Fruit fly (Drosophila melanogaster) whole organism, wandering third instar larva: ENCODE measurements around the gene CG3857.

ENCODE experiments used
- Abd-B ChIP-seq: fragments of >200 bp; optimal IDR thresholded peaks from 2 replicates; lab custom pipeline; 2017; ENCODE audit warnings: missing biosample characterization, missing genetic modification characterization
- CG32264 ChIP-seq: fragments of 200-800 bp; sonication (Bioruptor generic); optimal IDR thresholded peaks from 2 replicates; lab custom pipeline; 2016; ENCODE audit warnings: missing biosample characterization, missing genetic modification characterization
- CG9705 ChIP-seq: fragments of 200-800 bp; sonication (Bioruptor generic); optimal IDR thresholded peaks from 2 replicates; lab custom pipeline; 2018; ENCODE audit warnings: missing biosample characterization, mild to moderate bottlenecking, missing genetic modification characterization
- CrebA ChIP-seq: fragments of 200-800 bp; sonication (Bioruptor generic); optimal IDR thresholded peaks from 2 replicates; lab custom pipeline; 2016; ENCODE audit warnings: missing biosample characterization, mild to moderate bottlenecking, missing genetic modification characterization, borderline replicate concordance
- Dfd ChIP-seq: fragments of >200 bp; optimal IDR thresholded peaks from 2 replicates; lab custom pipeline; 2017; ENCODE audit warnings: missing biosample characterization, missing genetic modification characterization
- Dif ChIP-seq: fragments of 200-275, 200-300 bp; sonication (Bioruptor generic); optimal IDR thresholded peaks from 2 replicates; lab custom pipeline; 2018; ENCODE audit warnings: missing biosample characterization, missing genetic modification characterization; ENCODE audit not compliant: partially characterized antibody
- GATAd ChIP-seq: sonication (Bioruptor generic); optimal IDR thresholded peaks from 2 replicates; lab custom pipeline; 2016; ENCODE audit warnings: missing biosample characterization, missing genetic modification characterization
- Hnf4 ChIP-seq: fragments of 200-800 bp; sonication (Bioruptor generic); optimal IDR thresholded peaks from 2 replicates; lab custom pipeline; 2016; ENCODE audit warnings: missing biosample characterization, mild to moderate bottlenecking, missing genetic modification characterization
- Hr78 ChIP-seq: fragments of >200 bp; optimal IDR thresholded peaks from 2 replicates; lab custom pipeline; 2017; ENCODE audit warnings: missing biosample characterization, missing genetic modification characterization
- Jra ChIP-seq: sonication (Bioruptor generic); optimal IDR thresholded peaks from 2 replicates; lab custom pipeline; 2016; ENCODE audit warnings: missing biosample characterization, missing genetic modification characterization
- Mio ChIP-seq: sonication (Bioruptor generic); optimal IDR thresholded peaks from 2 replicates; lab custom pipeline; 2016; ENCODE audit warnings: missing biosample characterization, missing genetic modification characterization
- Myc ChIP-seq: fragments of >200 bp; optimal IDR thresholded peaks from 2 replicates; lab custom pipeline; 2017
- N ChIP-seq: fragments of >200 bp; optimal IDR thresholded peaks from 2 replicates; lab custom pipeline; 2018; ENCODE audit warnings: missing biosample characterization, missing external identifiers, missing genetic modification characterization
- OdsH ChIP-seq: fragments of 200-800 bp; sonication (Bioruptor generic); optimal IDR thresholded peaks from 2 replicates; lab custom pipeline; 2016; ENCODE audit warnings: missing biosample characterization, mild to moderate bottlenecking, missing genetic modification characterization
- Rel ChIP-seq, 2 experiments: fragments of 200-800 bp; sonication (Bioruptor generic) in 1 of 2; optimal IDR thresholded peaks; 2 replicates in 1 of 2; 3 replicates in 1 of 2; lab custom pipeline; 2016 to 2019; ENCODE audit warnings: mild to moderate bottlenecking in 2 of 2, missing biosample characterization in 2 of 2, missing genetic modification characterization in 2 of 2, moderate library complexity in 1 of 2
- Vsx2 ChIP-seq: fragments of 200-300, 225-300 bp; sonication (Bioruptor generic); optimal IDR thresholded peaks from 2 replicates; lab custom pipeline; 2018; ENCODE audit warnings: missing biosample characterization, missing genetic modification characterization; ENCODE audit not compliant: partially characterized antibody
- br ChIP-seq: fragments of 200-800 bp; sonication (Bioruptor generic); optimal IDR thresholded peaks from 2 replicates; lab custom pipeline; 2016; ENCODE audit warnings: missing biosample characterization, missing genetic modification characterization
- brk ChIP-seq: fragments of 200-800 bp; sonication (Bioruptor generic); optimal IDR thresholded peaks from 2 replicates; lab custom pipeline; 2016; ENCODE audit warnings: missing biosample characterization, mild to moderate bottlenecking, missing genetic modification characterization
- dl ChIP-seq, 2 experiments: fragments of 175-275, 200-275 bp in 1 of 2; fragments of 200-275 bp in 1 of 2; sonication (Bioruptor generic); optimal IDR thresholded peaks; lab custom pipeline; 2018; ENCODE audit warnings: mild to moderate bottlenecking in 2 of 2, missing biosample characterization in 2 of 2, missing genetic modification characterization in 2 of 2, moderate library complexity in 2 of 2; ENCODE audit not compliant: partially characterized antibody in 2 of 2, insufficient read depth in 1 of 2
- dmrt93B ChIP-seq: fragments of 200-800 bp; sonication (Bioruptor generic); optimal IDR thresholded peaks from 2 replicates; lab custom pipeline; 2018; ENCODE audit warnings: missing biosample characterization, mild to moderate bottlenecking, missing genetic modification characterization
- ey ChIP-seq: fragments of 200-800 bp; sonication (Bioruptor generic); optimal IDR thresholded peaks from 2 replicates; lab custom pipeline; 2016; ENCODE audit warnings: missing biosample characterization, missing genetic modification characterization
- foxo ChIP-seq, 2 experiments: fragments of 200-800 bp; sonication (Bioruptor generic); optimal IDR thresholded peaks; 2 replicates in 1 of 2; 3 replicates in 1 of 2; lab custom pipeline; 2016 to 2017; ENCODE audit warnings: missing biosample characterization in 2 of 2, missing genetic modification characterization in 2 of 2
- fru ChIP-seq: fragments of 200-800 bp; sonication (Bioruptor generic); optimal IDR thresholded peaks from 3 replicates; lab custom pipeline; 2016; ENCODE audit warnings: missing biosample characterization, mild to moderate bottlenecking, missing genetic modification characterization
- pan ChIP-seq: fragments of >200 bp; optimal IDR thresholded peaks from 2 replicates; lab custom pipeline; 2017
- psq ChIP-seq: fragments of 200-800 bp; sonication (Bioruptor generic); optimal IDR thresholded peaks from 3 replicates; lab custom pipeline; 2017; ENCODE audit warnings: missing biosample characterization, mild to moderate bottlenecking, missing genetic modification characterization, moderate library complexity
- rgr ChIP-seq: fragments of 200-800 bp; sonication (Bioruptor generic); optimal IDR thresholded peaks from 3 replicates; lab custom pipeline; 2016; ENCODE audit warnings: missing biosample characterization, mild to moderate bottlenecking, missing genetic modification characterization
- tai ChIP-seq: sonication (Bioruptor generic); optimal IDR thresholded peaks from 2 replicates; lab custom pipeline; 2016; ENCODE audit warnings: missing biosample characterization, missing genetic modification characterization
- usp ChIP-seq: fragments of >200 bp; optimal IDR thresholded peaks from 2 replicates; lab custom pipeline; 2017; ENCODE audit warnings: missing biosample characterization, missing genetic modification characterization

The CG3857 gene

dm6 chrX:1984175-1984973 is 44.5 kb upstream of the CG3857 start:
- TF ChIP-seq fru (peak; percentile 11), OdsH (GFP tag; lab: Kevin White, UChicago) (no peak)

dm6 chrX:1981723-1982122 is 41.9 kb upstream of the CG3857 start:
- no peak for TF ChIP-seq usp (GFP tag; lab: Kevin White, UChicago)
- no peak for TF ChIP-seq N
- TF ChIP-seq OdsH (GFP tag; lab: Kevin White, UChicago), result no peak
- TF ChIP-seq CG9705, result no peak

DNA sequence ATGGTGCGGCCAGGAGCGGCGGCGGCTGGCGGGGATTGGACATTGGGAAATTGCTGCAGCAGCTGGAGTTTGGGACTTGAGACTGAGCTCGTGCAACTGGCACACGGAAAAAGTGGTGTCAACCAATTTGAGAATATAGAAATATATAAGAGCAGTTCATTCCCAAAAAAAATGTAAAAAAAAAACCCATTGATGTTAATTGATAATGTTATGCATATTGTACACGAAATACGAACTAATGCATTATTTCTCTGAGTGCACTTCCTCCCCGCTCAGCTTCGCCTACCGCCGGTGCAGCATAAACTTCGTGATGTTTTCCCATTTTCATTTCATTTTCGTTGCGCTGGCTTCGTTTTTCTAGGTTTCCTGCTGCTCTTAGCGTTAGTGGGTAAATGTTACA is 39.8 kb upstream of the CG3857 start:
- TF ChIP-seq pan, result no peak
- TF ChIP-seq Dfd (GFP tag; lab: Kevin White, UChicago), result no peak
- TF ChIP-seq GATAd (GFP tag; lab: Kevin White, UChicago), result no peak
- TF ChIP-seq ey (GFP tag; lab: Kevin White, UChicago), result no peak
- TF ChIP-seq CrebA (GFP tag; lab: Kevin White, UChicago), result no peak
- no peak for TF ChIP-seq Myc (lab: Kevin White, UChicago)

dm6 chrX:1979031-1979430 is 39.2 kb upstream of the CG3857 start:
- TF ChIP-seq brk (GFP tag; lab: Kevin White, UChicago) (no peak), tai (GFP tag; lab: Kevin White, UChicago) (no peak), dmrt93B (GFP tag; lab: Kevin White, UChicago) (no peak), CrebA (GFP tag; lab: Kevin White, UChicago) (no peak), Jra (GFP tag; lab: Kevin White, UChicago) (no peak), Myc (lab: Kevin White, UChicago) (no peak), Dfd (GFP tag; lab: Kevin White, UChicago) (no peak), dl (GFP tag; optimal IDR thresholded peaks at IDR 0.05; lab: Kevin White, UChicago; ENCODE audit: insufficient read depth in 1 of 2, partially characterized antibody in 2 of 2) (no peak), Mio (GFP tag; lab: Kevin White, UChicago) (no peak), br (GFP tag; lab: Kevin White, UChicago) (no peak), rgr (GFP tag; lab: Kevin White, UChicago) (no peak), CG9705 (no peak), Hr78 (GFP tag; lab: Kevin White, UChicago) (no peak), CG32264 (GFP tag; lab: Kevin White, UChicago) (no peak), Vsx2 (GFP tag; lab: Kevin White, UChicago) (no peak)

DNA sequence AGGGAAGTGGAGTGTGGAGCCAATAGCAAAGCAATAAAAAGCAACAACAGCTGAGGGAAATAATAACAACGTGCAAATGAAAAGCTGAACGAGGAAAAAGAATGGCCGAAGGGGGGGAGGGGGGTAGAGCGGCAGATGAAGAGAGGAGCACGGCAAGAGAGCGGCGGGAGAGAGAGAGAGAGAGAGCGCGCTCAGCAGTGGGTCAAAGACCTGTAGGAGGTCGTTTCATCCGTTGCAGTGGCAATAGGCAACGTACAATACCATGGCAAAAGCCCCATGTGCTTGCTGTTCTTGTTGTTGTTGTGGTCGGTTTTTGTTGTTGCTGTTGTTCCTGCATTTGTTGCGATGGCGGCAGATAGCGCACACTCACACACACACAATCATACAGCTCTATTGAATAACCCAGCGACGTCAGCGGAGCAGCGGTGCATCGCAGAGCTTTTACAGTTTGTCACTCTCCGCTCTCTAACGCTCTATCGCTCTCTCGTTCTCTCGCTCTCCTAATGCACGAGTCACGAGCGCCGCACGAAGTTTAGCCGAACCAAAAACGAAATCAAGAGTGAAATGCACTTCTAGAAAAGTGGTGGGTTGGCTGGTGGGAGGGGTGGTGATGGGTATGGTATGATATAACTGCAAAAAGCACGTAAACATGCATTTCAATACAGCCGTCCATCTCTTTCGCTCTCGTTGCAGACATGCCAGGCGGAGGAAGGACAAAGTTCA is 36.2 kb upstream of the CG3857 start:
- no peak for TF ChIP-seq Myc (lab: Kevin White, UChicago)
- TF ChIP-seq N, result no peak
- no peak for TF ChIP-seq brk (GFP tag; lab: Kevin White, UChicago)
- TF ChIP-seq CG32264 (GFP tag; lab: Kevin White, UChicago), result no peak
- TF ChIP-seq foxo (GFP tag; optimal IDR thresholded peaks at IDR 0.05; lab: Kevin White, UChicago), result no peak
- TF ChIP-seq Abd-B (GFP tag; lab: Kevin White, UChicago), result no peak
- no peak for TF ChIP-seq GATAd (GFP tag; lab: Kevin White, UChicago)
- TF ChIP-seq pan, result no peak
- TF ChIP-seq CG9705, result no peak
- TF ChIP-seq dl (GFP tag; optimal IDR thresholded peaks at IDR 0.05; lab: Kevin White, UChicago; ENCODE audit: insufficient read depth in 1 of 2, partially characterized antibody in 2 of 2), result peak; percentile 17 to 50
- TF ChIP-seq Hnf4 (GFP tag; lab: Kevin White, UChicago), result no peak
- peak; percentile 30 for TF ChIP-seq Dif (GFP tag; lab: Kevin White, UChicago)
- no peak for TF ChIP-seq psq (GFP tag; lab: Kevin White, UChicago)
- no peak for TF ChIP-seq tai (GFP tag; lab: Kevin White, UChicago)
- no peak for TF ChIP-seq Vsx2 (GFP tag; lab: Kevin White, UChicago)
- TF ChIP-seq Rel (GFP tag; optimal IDR thresholded peaks at IDR 0.05; lab: Kevin White, UChicago), result no peak
- peak; percentile 29 for TF ChIP-seq Rel (tag; optimal IDR thresholded peaks at IDR 0.05; lab: Kevin White, UChicago)
- TF ChIP-seq usp (GFP tag; lab: Kevin White, UChicago), result no peak
